Fruit fly (Drosophila melanogaster) whole organism, wandering third instar larva: ENCODE results near the gene Cpr100A.

Experiments
- CG9705 ChIP-seq: fragments of 200-800 bp; sonication (Bioruptor generic); optimal IDR thresholded peaks from 2 replicates; lab custom pipeline; 2018; ENCODE audit warnings: missing biosample characterization, mild to moderate bottlenecking, missing genetic modification characterization
- Hr78 ChIP-seq: fragments of >200 bp; optimal IDR thresholded peaks from 2 replicates; lab custom pipeline; 2017; ENCODE audit warnings: missing biosample characterization, missing genetic modification characterization
- foxo ChIP-seq, 2 experiments: fragments of 200-800 bp; sonication (Bioruptor generic); optimal IDR thresholded peaks; 2 replicates in 1 of 2; 3 replicates in 1 of 2; lab custom pipeline; 2016 to 2017; ENCODE audit warnings: missing biosample characterization in 2 of 2, missing genetic modification characterization in 2 of 2
- h ChIP-seq: fragments of 200-800 bp; sonication (Bioruptor generic); optimal IDR thresholded peaks from 3 replicates; lab custom pipeline; 2016; ENCODE audit warnings: missing biosample characterization, mild to moderate bottlenecking, missing genetic modification characterization
- jim ChIP-seq: fragments of 175-275, 200-325 bp; sonication (Bioruptor generic); optimal IDR thresholded peaks from 2 replicates; lab custom pipeline; 2016; ENCODE audit warnings: missing biosample characterization, mild to moderate bottlenecking, missing genetic modification characterization
- pan ChIP-seq: fragments of >200 bp; optimal IDR thresholded peaks from 2 replicates; lab custom pipeline; 2017
- sage ChIP-seq: fragments of 200-800 bp; sonication (Bioruptor generic); optimal IDR thresholded peaks from 2 replicates; lab custom pipeline; 2016; ENCODE audit warnings: missing biosample characterization, mild to moderate bottlenecking, missing genetic modification characterization

DNA sequence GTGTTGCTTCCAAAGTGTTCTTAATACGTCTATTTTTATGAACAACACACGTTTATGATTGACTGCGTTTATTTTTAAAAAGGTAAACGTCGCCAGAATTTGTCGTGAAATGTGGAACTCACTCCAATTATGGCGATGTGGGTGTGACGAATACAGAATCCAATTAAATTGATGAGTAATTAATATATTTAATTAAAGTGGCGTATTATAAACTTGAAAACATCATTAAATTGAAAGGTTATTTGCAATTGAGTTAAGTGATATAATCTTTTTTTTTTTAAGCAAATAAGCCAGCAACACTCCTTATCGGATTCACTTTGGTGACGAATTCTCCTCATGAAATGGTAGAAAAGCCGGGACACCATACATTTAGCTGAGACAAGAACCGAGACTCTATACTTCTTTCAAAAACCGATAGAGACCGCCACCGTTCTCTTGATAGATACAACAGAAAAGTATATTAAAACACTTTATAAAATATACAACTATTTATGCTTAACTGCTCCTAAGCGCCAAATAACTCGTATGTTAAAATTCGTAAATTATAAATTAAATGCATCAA lies 3.1 kb downstream of the Cpr100A start:
- TF ChIP-seq h: no peak
- TF ChIP-seq Hr78 (GFP tag; lab: Kevin White, UChicago): no peak
- TF ChIP-seq jim (GFP tag; lab: Kevin White, UChicago): no peak
- no peak for TF ChIP-seq CG9705 (GFP tag; lab: Kevin White, UChicago)
- no peak for TF ChIP-seq sage
- TF ChIP-seq pan: no peak
- no peak for TF ChIP-seq foxo (GFP tag; optimal IDR thresholded peaks at IDR 0.05; lab: Kevin White, UChicago)
